Fruit fly (Drosophila melanogaster) whole organism, prepupa: Measurements from ENCODE around the gene CG42237.

Experiments
- CG3919 ChIP-seq: fragments of 200-800 bp; sonication (Bioruptor generic); optimal IDR thresholded peaks from 3 replicates; lab custom pipeline; 2016; ENCODE audit warnings: missing biosample characterization, missing genetic modification characterization
- CG8119 ChIP-seq: fragments of 200-800 bp; sonication (Bioruptor generic); IDR thresholded peaks from 3 replicates; pipeline ENCODE4 v1.3.6; 2022; ENCODE audit warnings: missing biosample characterization, missing genetic modification characterization
- dsx ChIP-seq: fragments of 200-800 bp; optimal IDR thresholded peaks from 3 replicates; lab custom pipeline; 2019; ENCODE audit warnings: missing biosample characterization, mild to moderate bottlenecking, missing genetic modification characterization, moderate library complexity; ENCODE audit not compliant: poor library complexity, severe bottlenecking
- lz ChIP-seq: fragments of 200-800 bp; sonication (Bioruptor generic); optimal IDR thresholded peaks from 3 replicates; lab custom pipeline; 2016; ENCODE audit warnings: missing biosample characterization, missing genetic modification characterization
- svp ChIP-seq: fragments of 200-800 bp; sonication (Bioruptor generic); peaks from one replicate; lab custom pipeline; 2016; ENCODE audit warnings: missing biosample characterization, missing genetic modification characterization

DNA sequence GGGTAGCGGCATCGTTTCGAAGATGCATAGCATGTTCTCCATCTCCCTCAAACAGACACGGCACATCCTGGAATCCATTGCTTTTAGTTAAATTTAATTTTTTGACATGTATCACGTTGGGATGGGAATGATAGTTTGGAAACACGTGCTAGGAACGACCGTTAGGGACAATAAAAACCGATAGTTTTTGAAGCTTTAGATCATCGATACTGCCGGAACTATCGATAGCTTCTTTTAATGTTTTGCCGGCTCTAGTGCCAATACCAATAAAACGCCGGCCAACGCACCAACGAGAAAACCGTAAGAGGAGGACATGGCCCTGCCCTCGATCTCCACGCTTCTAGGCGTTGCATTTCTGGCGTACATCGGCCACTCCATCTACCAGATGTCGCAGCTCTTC is 39.9 kb downstream of the CG42237 start, which contains the start of the genes CG4318 and CG4332:
- no peak for TF ChIP-seq CG8119 (GFP tag; lab: Robert Waterston, UW)
- TF ChIP-seq svp (GFP tag; lab: Kevin White, UChicago), result no peak
- TF ChIP-seq lz, result no peak
- no peak for TF ChIP-seq CG3919 (GFP tag; lab: Kevin White, UChicago)
- no peak for TF ChIP-seq dsx (GFP tag; lab: Kevin White, UChicago)
